Worm (Caenorhabditis elegans) whole organism, L4/young adult: Measurements from ENCODE around the gene F42A9.6.

Experiments
- W03F9.2 ChIP-seq: fragments of 150-350 bp; optimal IDR thresholded peaks from 2 replicates; lab custom pipeline; 2014; ENCODE audit warnings: missing biosample characterization, missing genetic modification characterization
- dao-5 ChIP-seq: sonication (generic microtip); optimal IDR thresholded peaks from 2 replicates; lab custom pipeline; 2016; ENCODE audit warnings: missing genotype, missing genetic modification characterization, moderate library complexity, missing compliant biosample characterization
- him-1 ChIP-seq: sonication (generic microtip); optimal IDR thresholded peaks from 2 replicates; lab custom pipeline; 2016; ENCODE audit warnings: missing genotype, missing genetic modification reagents, missing genetic modification characterization, missing compliant biosample characterization

DNA sequence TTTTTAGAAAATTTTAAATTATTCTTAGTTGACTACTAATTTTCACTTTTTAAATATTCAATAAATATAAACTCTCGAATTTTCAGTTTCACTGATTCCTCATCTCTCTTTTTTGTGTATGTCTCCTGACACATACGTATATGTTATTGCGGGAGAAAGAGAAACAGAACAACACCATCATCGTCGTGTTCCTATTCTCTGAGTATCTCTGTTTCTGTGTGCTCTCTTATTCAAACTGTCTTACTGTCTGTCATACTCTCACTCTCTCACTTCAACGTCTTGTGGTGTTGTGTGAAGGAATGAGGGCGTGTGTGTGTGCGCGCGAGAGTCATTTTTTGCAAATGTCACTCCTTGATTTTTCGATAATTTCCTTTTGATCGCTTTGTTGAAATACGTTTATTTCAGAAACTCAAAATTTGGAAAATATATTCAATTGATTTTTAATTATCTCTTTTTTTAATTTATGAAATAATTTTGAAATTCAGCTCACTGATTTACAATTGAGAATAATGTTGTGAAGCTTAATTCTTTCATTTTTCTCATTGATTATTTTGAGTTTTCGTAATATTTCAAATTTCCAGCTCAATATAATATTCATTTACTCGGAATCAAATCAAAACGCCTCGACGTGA lies 11.2 kb downstream of the F42A9.6 start, which contains the start of gene lin-49:
- TF ChIP-seq him-1 (tag; lab: Kevin White, UChicago): no peak
- no peak for TF ChIP-seq dao-5 (tag; lab: Kevin White, UChicago)
- peak; percentile 61 for TF ChIP-seq W03F9.2 (tag; lab: Kevin White, UChicago)
